Worm (Caenorhabditis elegans): ENCODE results near the gene dhrs-4.

dhrs-4 gene

DNA sequence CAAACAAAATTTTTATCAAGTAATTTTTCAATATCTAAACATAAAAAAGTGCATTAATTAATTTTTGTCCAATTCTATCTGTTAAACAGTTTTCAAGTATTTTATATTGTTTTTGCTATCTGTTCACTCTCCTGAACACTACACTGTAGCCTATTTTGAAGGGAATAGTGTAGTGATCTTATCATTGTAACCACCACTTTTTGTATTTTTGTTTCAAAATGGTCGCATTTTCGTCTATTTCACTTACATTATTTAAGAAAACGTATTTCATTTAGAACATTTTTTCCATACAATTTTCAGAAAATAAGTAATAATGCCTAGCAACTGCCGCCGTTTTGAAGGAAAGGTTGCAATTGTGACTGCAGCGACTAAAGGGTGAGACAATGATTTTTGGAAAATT is at the start of gene dhrs-4:
TSS of gene dhrs-4 (plus strand) at position 301 of the 400 bp plus-strand sequence.
- TF ChIP-seq ztf-23 (GFP tag; IDR thresholded peaks at IDR 0.05): no peak
- no peak for TF ChIP-seq med-1 (GFP tag; optimal IDR thresholded peaks at IDR 0.05; ENCODE audit: insufficient read depth)
- TF ChIP-seq cog-1 (tag; optimal IDR thresholded peaks at IDR 0.05): no peak
- TF ChIP-seq tab-1 (GFP tag; IDR thresholded peaks at IDR 0.05): no peak
- TF ChIP-seq flt-1 (GFP tag; IDR thresholded peaks at IDR 0.05): no peak
- no peak for TF ChIP-seq ref-1 (GFP tag; conservative IDR thresholded peaks at IDR 0.05)
- TF ChIP-seq klf-2 (GFP tag; conservative IDR thresholded peaks at IDR 0.05): no peak
- TF ChIP-seq ztf-29 (GFP tag; IDR thresholded peaks at IDR 0.05): no peak
- TF ChIP-seq T22C8.4 (GFP tag; IDR thresholded peaks at IDR 0.05): no peak

DNA sequence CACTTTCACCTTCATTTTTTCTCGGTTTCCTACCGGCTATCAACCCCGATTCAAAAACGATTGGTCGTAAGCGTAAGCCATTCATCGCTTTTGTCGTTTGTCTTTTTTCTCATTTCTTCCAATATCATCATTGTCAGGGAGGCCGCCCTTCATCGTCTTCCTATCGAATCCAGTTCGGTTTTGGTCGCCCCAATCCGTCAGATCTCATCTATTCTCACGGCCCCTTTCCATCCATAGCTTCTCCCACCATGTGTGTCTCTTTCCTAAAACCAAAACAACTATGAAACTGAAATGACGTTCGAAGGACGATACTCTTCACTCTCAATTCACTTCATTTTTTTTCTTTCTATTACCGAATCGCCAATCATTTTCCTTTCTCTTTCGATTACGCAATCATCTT is 46.6 kb upstream of the dhrs-4 start:
- TF ChIP-seq T22C8.4 (GFP tag; IDR thresholded peaks at IDR 0.05) (no peak), klf-2 (GFP tag; conservative IDR thresholded peaks at IDR 0.05) (no peak), cog-1 (tag; optimal IDR thresholded peaks at IDR 0.05) (no peak), ref-1 (GFP tag; conservative IDR thresholded peaks at IDR 0.05) (no peak), flt-1 (GFP tag; IDR thresholded peaks at IDR 0.05) (no peak)

DNA sequence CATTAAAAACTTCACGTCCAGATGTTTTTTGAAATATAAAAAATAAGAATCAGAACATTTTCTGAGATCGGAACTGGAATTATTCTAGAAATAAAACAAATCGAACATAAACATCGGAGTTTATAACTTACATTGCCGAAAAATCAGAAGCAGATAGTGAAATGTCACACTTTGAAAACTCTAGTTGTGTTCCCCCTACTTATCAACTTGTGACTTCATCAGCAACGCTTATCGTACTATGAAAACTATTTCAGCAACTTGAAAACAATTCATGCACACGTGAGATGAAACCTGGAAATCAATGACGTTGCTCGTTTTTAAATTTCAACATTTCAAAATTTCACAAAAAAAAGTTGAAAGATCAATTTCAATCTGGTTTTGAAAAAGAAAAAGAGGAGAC is 45.7 kb upstream of the dhrs-4 start:
- TF ChIP-seq tab-1 (GFP tag; IDR thresholded peaks at IDR 0.05) (no peak), ztf-23 (GFP tag; IDR thresholded peaks at IDR 0.05) (no peak), cog-1 (tag; optimal IDR thresholded peaks at IDR 0.05) (no peak), ztf-29 (GFP tag; IDR thresholded peaks at IDR 0.05) (no peak), T22C8.4 (GFP tag; IDR thresholded peaks at IDR 0.05) (no peak), med-1 (GFP tag; optimal IDR thresholded peaks at IDR 0.05; ENCODE audit: insufficient read depth) (no peak), flt-1 (GFP tag; IDR thresholded peaks at IDR 0.05) (no peak), klf-2 (GFP tag; conservative IDR thresholded peaks at IDR 0.05) (no peak), ref-1 (GFP tag; conservative IDR thresholded peaks at IDR 0.05) (no peak)

DNA sequence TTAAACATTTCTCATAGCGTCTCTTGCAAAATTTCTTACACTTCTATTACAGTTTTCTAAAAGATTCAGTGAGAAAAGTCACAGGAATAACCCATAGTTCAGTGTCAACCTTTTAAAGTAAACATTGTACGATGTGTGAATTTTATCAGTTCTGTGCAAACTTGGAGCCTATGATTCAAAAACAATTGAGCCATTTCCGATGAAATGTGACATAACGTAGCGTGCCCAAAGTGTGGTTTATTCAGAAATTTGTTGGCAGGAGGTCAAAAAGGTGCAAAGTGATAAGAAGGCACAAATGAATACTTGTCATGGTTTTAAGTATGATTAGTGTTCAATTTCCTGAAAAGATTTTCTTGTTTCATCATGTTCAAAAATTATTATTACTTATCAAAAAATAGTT is 44.8 kb upstream of the dhrs-4 start:
- TF ChIP-seq ztf-29 (GFP tag; IDR thresholded peaks at IDR 0.05) (no peak), tab-1 (GFP tag; IDR thresholded peaks at IDR 0.05) (no peak), med-1 (GFP tag; optimal IDR thresholded peaks at IDR 0.05; ENCODE audit: insufficient read depth) (no peak), cog-1 (tag; optimal IDR thresholded peaks at IDR 0.05) (no peak), T22C8.4 (GFP tag; IDR thresholded peaks at IDR 0.05) (no peak)

DNA sequence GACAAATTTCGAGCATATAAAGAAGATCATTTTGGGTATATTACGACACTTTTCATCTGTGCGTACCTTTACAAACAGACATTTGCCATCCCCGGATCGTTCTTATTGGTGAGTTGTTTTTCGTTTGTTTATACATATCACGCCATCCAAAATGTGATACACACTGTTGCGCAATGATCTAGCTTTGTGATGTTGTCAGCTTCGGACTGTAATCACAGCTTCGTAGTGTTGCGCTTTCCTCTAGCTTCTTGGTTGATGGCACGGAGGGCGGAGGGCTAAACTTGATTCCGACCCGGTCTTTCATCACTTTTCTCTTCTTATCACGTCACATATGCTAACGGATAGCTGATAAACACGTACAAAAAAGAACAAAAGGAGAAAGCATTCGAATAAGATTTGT is 43.1 kb upstream of the dhrs-4 start:
- TF ChIP-seq med-1 (GFP tag; optimal IDR thresholded peaks at IDR 0.05; ENCODE audit: insufficient read depth) (no peak), ref-1 (GFP tag; conservative IDR thresholded peaks at IDR 0.05) (no peak), ztf-29 (GFP tag; IDR thresholded peaks at IDR 0.05) (no peak), ztf-23 (GFP tag; IDR thresholded peaks at IDR 0.05) (no peak), tab-1 (GFP tag; IDR thresholded peaks at IDR 0.05) (no peak), flt-1 (GFP tag; IDR thresholded peaks at IDR 0.05) (no peak), klf-2 (GFP tag; conservative IDR thresholded peaks at IDR 0.05) (no peak), T22C8.4 (GFP tag; IDR thresholded peaks at IDR 0.05) (no peak), cog-1 (tag; optimal IDR thresholded peaks at IDR 0.05) (no peak)

DNA sequence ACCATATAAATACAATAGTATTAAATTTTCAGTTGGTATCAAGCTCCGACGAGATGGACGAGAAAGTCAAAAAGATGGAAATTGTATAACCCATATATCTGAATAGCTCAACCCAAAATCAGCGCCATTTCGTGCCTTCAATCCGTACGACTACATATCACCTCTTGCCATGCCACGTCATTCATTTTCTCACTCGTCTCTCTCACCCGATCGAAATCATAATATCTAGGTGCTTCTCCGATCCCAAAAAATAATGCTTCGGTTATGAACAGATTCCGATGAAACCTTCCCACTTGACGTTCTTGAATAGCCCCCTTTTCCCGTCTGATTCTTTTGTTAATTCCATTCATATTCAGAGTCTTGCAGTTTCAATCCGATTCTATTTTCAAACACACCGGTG is 41.0 kb upstream of the dhrs-4 start:
- TF ChIP-seq cog-1 (tag; optimal IDR thresholded peaks at IDR 0.05) (no peak), klf-2 (GFP tag; conservative IDR thresholded peaks at IDR 0.05) (no peak), T22C8.4 (GFP tag; IDR thresholded peaks at IDR 0.05) (no peak), ztf-23 (GFP tag; IDR thresholded peaks at IDR 0.05) (no peak), med-1 (GFP tag; optimal IDR thresholded peaks at IDR 0.05; ENCODE audit: insufficient read depth) (no peak), flt-1 (GFP tag; IDR thresholded peaks at IDR 0.05) (no peak), tab-1 (GFP tag; IDR thresholded peaks at IDR 0.05) (no peak), ref-1 (GFP tag; conservative IDR thresholded peaks at IDR 0.05) (no peak), ztf-29 (GFP tag; IDR thresholded peaks at IDR 0.05) (no peak)

DNA sequence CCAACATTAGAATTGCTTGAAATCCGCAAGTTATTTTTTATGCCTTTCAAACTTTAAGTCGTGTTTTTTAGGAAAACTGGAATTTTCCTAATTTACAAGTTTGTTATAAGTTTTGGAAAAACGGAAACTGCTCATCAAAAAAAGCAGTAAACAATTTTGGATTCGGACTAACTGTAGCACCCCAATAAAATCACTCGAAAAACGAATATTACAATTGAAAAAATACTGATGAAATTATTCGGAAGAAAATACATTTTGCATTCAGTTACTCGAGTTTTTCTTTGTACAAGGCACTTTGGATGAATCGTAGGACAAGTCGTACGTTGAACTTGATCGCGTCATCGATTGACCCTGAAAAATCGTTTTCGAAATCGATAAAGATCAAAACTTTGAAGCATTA is 40.0 kb upstream of the dhrs-4 start:
- TF ChIP-seq T22C8.4 (GFP tag; IDR thresholded peaks at IDR 0.05) (no peak), klf-2 (GFP tag; conservative IDR thresholded peaks at IDR 0.05) (no peak), tab-1 (GFP tag; IDR thresholded peaks at IDR 0.05) (no peak), ztf-29 (GFP tag; IDR thresholded peaks at IDR 0.05) (no peak), med-1 (GFP tag; optimal IDR thresholded peaks at IDR 0.05; ENCODE audit: insufficient read depth) (no peak), cog-1 (tag; optimal IDR thresholded peaks at IDR 0.05) (no peak), flt-1 (GFP tag; IDR thresholded peaks at IDR 0.05) (no peak), ref-1 (GFP tag; conservative IDR thresholded peaks at IDR 0.05) (no peak), ztf-23 (GFP tag; IDR thresholded peaks at IDR 0.05) (no peak)

DNA sequence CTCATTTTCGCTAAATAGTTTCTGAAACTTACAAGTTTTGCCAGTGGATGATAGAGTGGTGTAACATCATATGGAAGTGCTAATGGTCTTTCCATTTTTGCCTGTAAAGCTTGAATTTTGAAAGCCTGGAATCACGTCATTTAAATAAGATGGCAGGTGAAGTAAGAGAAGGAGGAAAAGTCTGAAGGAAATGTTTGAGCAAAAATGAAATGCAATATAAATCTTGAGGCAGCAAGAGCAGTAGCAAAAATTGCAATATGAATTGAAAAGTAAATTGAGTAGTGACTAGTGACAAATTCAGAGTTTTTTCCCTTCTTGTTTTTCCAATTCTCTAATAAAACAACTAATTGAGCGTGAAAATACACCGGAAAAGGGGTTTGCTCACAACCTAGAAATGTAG is 36.5 kb upstream of the dhrs-4 start, which contains the start of gene glb-24:
TSS of gene glb-24 (minus strand) at position 101 of the 400 bp plus-strand sequence.
- TF ChIP-seq cog-1 (tag; optimal IDR thresholded peaks at IDR 0.05): no peak
- TF ChIP-seq tab-1 (GFP tag; IDR thresholded peaks at IDR 0.05): no peak
- TF ChIP-seq ref-1 (GFP tag; conservative IDR thresholded peaks at IDR 0.05): no peak
- TF ChIP-seq klf-2 (GFP tag; conservative IDR thresholded peaks at IDR 0.05): no peak
- no peak for TF ChIP-seq T22C8.4 (GFP tag; IDR thresholded peaks at IDR 0.05)
- TF ChIP-seq ztf-29 (GFP tag; IDR thresholded peaks at IDR 0.05): no peak
- no peak for TF ChIP-seq ztf-23 (GFP tag; IDR thresholded peaks at IDR 0.05)
- no peak for TF ChIP-seq flt-1 (GFP tag; IDR thresholded peaks at IDR 0.05)
- no peak for TF ChIP-seq med-1 (GFP tag; optimal IDR thresholded peaks at IDR 0.05; ENCODE audit: insufficient read depth)

DNA sequence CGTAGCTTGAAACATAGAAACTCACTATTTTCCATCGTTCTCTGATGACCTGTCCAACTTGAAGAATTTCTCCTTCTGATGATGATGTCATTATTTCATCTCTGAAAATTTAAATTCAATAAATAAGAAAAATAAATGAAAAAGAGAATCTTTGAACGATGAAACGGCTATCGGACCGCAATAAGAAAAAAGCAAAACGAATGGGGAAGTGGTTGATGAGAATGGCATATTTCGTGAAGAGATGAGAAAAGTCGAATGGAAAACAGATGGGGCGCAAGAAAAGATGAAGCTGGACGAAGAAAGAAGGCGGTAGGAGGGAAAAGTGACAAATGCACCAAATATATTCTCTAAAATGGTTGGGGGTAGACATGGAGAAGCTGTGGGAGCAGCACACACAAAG is 26.6 kb upstream of the dhrs-4 start, which contains the start of gene ttbk-7:
TSS of gene ttbk-7 (minus strand) at position 101 of the 400 bp plus-strand sequence.
- TF ChIP-seq ref-1 (GFP tag; conservative IDR thresholded peaks at IDR 0.05) (no peak), ztf-29 (GFP tag; IDR thresholded peaks at IDR 0.05) (no peak), ztf-23 (GFP tag; IDR thresholded peaks at IDR 0.05) (no peak), cog-1 (tag; optimal IDR thresholded peaks at IDR 0.05) (no peak), T22C8.4 (GFP tag; IDR thresholded peaks at IDR 0.05) (no peak), flt-1 (GFP tag; IDR thresholded peaks at IDR 0.05) (no peak), med-1 (GFP tag; optimal IDR thresholded peaks at IDR 0.05; ENCODE audit: insufficient read depth) (no peak), klf-2 (GFP tag; conservative IDR thresholded peaks at IDR 0.05) (no peak), tab-1 (GFP tag; IDR thresholded peaks at IDR 0.05) (no peak)

DNA sequence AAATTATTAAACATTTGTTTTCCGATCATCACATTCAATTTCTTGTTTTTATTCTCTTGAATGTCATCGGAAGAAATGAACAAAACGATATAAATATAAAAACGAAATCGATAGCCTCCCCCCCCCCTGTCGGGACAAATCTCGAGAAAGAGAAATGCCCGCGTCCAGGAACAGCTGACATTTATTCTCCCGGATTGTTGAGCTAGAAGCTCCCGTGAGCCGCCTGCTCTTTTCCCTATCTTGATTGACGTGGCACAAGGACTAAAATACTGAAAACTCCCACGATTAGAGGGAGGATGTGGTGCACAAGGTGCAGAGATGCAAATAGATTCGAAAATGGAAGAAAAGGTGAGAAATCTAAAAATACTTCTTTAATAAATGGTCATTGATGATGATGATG is 25.6 kb upstream of the dhrs-4 start:
- no peak for TF ChIP-seq cog-1 (tag; optimal IDR thresholded peaks at IDR 0.05)
- TF ChIP-seq T22C8.4 (GFP tag; IDR thresholded peaks at IDR 0.05): no peak
- no peak for TF ChIP-seq flt-1 (GFP tag; IDR thresholded peaks at IDR 0.05)
- TF ChIP-seq med-1 (GFP tag; optimal IDR thresholded peaks at IDR 0.05; ENCODE audit: insufficient read depth): no peak
- TF ChIP-seq ztf-29 (GFP tag; IDR thresholded peaks at IDR 0.05): no peak
- no peak for TF ChIP-seq ref-1 (GFP tag; conservative IDR thresholded peaks at IDR 0.05)
- TF ChIP-seq ztf-23 (GFP tag; IDR thresholded peaks at IDR 0.05): no peak
- TF ChIP-seq tab-1 (GFP tag; IDR thresholded peaks at IDR 0.05): no peak
- TF ChIP-seq klf-2 (GFP tag; conservative IDR thresholded peaks at IDR 0.05): no peak
